Worm (Caenorhabditis elegans): ENCODE measurements around the gene E02H4.7.

- no peak for TF ChIP-seq ceh-36 (tag; optimal IDR thresholded peaks at IDR 0.05)
- TF ChIP-seq ama-1 (optimal IDR thresholded peaks at IDR 0.05): no peak
- TF ChIP-seq tbx-37 (GFP tag; conservative IDR thresholded peaks at IDR 0.05): no peak
- no peak for TF ChIP-seq hnd-1 (tag; optimal IDR thresholded peaks at IDR 0.05)
- no peak for TF ChIP-seq flt-1 (GFP tag; IDR thresholded peaks at IDR 0.05)
- no peak for TF ChIP-seq sea-1 (GFP tag; conservative IDR thresholded peaks at IDR 0.05)
- no peak for TF ChIP-seq ets-7 (tag; optimal IDR thresholded peaks at IDR 0.05)
- TF ChIP-seq scrt-1 (GFP tag; IDR thresholded peaks at IDR 0.05): no peak
Measured at ce11 chrX:14297209-14297608, 41.1 kb downstream of the E02H4.7 start.
